Fruit fly (Drosophila melanogaster): ENCODE results near the gene TrpRS-m.
A peak's percentile ranks its signal among the peaks of the same experiment; 100 is the strongest.
"Not testable (repeated sequence)": the region's sequence is repeated elsewhere in the genome, so short reads cannot be mapped to it uniquely, and the experiment has no call there.

The TrpRS-m gene

dm6 chr3L:17846169-17846981 is 3.2 kb upstream of the TrpRS-m start, which contains the start of the genes MED19 and CG7430:
TSS of gene MED19 (minus strand) at chr3L:17846501.
TSS of gene CG7430 (plus strand) at chr3L:17846916.
- no peak for TF ChIP-seq CG8478 (optimal IDR thresholded peaks at IDR 0.05)
- TF ChIP-seq CTCF (optimal IDR thresholded peaks at IDR 0.05) = peak; percentile 19 to 28

- TF ChIP-seq CG8478 (optimal IDR thresholded peaks at IDR 0.05) = no peak
- TF ChIP-seq CTCF (optimal IDR thresholded peaks at IDR 0.05) = no peak
These were observed 2.6 kb upstream of the TrpRS-m start for dm6 chr3L:17846982-17847355.

- no peak for TF ChIP-seq CTCF (optimal IDR thresholded peaks at IDR 0.05)
These were observed 7.3 kb downstream of the TrpRS-m start, which contains the start of gene CG5535 for dm6 chr3L:17856655-17857479. TSS of gene CG5535 (minus strand) at chr3L:17856794.

DNA sequence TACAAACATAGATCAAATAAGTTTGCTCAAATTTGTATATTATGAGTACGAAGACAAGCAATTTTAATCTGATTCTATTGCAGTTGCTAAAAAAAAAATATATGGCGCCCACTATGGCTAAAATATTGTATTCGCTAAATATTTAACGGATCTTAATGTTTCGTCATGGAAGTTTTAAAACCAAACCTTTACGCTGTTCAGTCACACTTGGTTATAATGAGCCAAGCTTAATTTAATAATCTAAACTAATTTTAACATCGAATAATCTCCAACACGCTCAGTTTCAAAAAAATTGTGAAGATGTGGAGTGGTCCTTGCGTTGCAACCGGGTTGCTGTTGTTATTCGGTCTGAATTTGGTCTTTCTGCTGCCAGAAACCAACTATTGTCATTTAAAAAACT is 8.6 kb downstream of the TrpRS-m start, which contains the start of gene CG34002:
Gene CG34002, plus strand, starts transcription at position 301 of the 400 bp plus-strand sequence.
- not testable (repeated sequence) for TF ChIP-seq CG8478, CTCF (optimal IDR thresholded peaks at IDR 0.05)

- TF ChIP-seq CG8478 (optimal IDR thresholded peaks at IDR 0.05) (no peak), CTCF (optimal IDR thresholded peaks at IDR 0.05) (no peak)
These were observed 29.3 kb downstream of the TrpRS-m start, which contains the start of gene CG7408 for dm6 chr3L:17878781-17879360. TSS of gene CG7408 (plus strand) at chr3L:17879096.

DNA sequence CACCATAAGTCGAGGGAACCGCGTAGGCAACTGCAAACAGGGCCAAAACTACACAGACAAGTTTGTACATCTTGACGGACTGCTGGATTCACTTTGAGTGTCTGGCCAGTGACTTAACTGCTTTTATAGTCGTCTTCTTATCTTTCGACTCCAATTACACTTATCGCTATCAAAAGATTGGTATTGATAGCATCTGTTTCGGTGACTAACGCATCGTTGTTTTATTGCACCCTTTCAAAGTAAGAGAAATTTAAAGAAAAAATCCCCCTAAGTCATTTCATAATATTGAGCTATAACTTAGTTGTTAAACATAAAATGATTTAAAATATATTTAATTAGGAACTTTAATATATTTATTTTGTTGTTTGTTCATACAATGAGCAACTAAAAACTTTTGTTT is 34.7 kb downstream of the TrpRS-m start, which contains the start of gene CG5506:
Gene CG5506, minus strand, starts transcription at position 101 of the 400 bp plus-strand sequence.
- TF ChIP-seq CTCF (optimal IDR thresholded peaks at IDR 0.05) = no peak
- no peak for TF ChIP-seq CG8478 (optimal IDR thresholded peaks at IDR 0.05)

DNA sequence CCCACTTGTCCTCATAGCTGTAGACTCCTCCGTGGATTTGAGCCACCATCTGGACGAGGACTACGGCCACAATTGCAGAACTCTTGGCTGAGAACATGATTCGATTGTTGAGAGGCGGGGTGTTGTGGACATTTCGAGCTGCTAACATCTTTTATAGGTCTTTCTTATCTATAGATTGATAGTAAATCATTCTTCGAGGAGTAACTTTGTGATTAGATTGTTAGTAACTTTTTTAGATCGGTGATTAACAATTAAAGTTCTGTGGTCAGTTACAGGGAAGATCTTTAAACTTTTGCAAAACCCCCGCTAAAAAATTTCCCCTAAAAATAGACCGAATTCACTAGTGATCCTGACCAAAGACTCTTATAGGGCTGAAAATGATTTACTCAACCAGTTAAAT is 37.0 kb downstream of the TrpRS-m start, which contains the start of gene CG16775:
Gene CG16775, minus strand, starts transcription at position 101 of the 400 bp plus-strand sequence.
- TF ChIP-seq CG8478 (optimal IDR thresholded peaks at IDR 0.05) = no peak
- no peak for TF ChIP-seq CTCF (optimal IDR thresholded peaks at IDR 0.05)

DNA sequence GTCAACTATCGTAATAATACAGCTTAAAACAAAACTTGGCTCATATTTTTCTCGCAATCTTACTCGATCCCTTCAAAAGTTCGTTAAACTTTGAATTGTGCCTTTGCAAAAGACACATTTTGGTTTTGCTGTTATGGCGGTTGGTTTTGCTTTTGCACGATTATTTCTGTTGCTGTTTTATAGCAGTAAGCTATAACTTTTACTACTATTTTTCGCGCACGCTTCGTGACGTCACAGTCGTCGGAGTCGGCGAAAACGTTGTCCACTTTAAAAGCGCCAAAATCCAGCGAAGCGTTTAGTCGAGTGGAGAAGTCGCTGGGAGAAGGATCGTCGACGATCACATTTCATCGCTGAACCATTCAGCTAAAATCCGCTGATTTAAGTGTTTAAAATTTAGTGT is 37.9 kb downstream of the TrpRS-m start, which contains the start of gene CG7402:
Gene CG7402, plus strand, starts transcription at position 313 of the 400 bp plus-strand sequence.
- TF ChIP-seq CG8478 (optimal IDR thresholded peaks at IDR 0.05) (no peak), CTCF (optimal IDR thresholded peaks at IDR 0.05) (no peak)

dm6 chr3L:17893660-17894059 is 44.1 kb downstream of the TrpRS-m start:
- TF ChIP-seq CG8478 (optimal IDR thresholded peaks at IDR 0.05) (no peak), CTCF (optimal IDR thresholded peaks at IDR 0.05) (no peak)

- TF ChIP-seq CG8478 (optimal IDR thresholded peaks at IDR 0.05) = no peak
- TF ChIP-seq CTCF (optimal IDR thresholded peaks at IDR 0.05) = no peak
These were observed 46.3 kb downstream of the TrpRS-m start, which contains the start of gene Tsp74F for dm6 chr3L:17895815-17896275. TSS of gene Tsp74F (minus strand) at chr3L:17895862.

dm6 chr3L:17898606-17899005 is 49.1 kb downstream of the TrpRS-m start:
- TF ChIP-seq CTCF (optimal IDR thresholded peaks at IDR 0.05) = no peak
- TF ChIP-seq CG8478 (optimal IDR thresholded peaks at IDR 0.05) = no peak
